Fruit fly (Drosophila melanogaster): ENCODE data around the gene SNF4Agamma.

Gene SNF4Agamma

DNA sequence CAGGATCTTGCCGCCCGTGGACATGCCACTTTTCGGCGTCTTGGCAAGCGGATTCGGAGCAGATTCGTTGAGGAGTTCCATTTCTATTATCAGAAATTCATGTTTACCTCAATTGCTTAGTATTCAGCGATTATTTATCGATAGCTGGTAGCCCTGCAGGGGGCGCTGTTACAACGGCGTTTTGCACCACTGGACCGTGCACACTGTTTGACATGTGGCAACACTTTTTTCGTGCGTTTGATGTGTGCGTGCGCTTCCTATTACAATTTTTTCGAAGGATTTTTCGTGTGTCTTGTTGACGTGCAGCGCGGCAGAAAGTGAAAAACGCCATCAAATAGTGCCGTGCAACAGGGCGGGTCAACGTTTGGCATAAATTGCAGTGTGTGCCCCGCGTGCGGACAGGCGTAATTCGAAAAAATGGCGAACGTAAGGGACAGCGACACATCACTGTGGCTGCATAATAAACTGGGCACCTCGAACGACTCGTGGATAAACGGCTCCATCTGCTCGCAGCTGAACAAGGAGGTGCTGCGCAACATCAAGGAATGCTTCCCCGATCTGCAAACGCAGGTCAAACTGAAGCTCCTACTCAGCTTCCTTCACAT is 83.0 kb downstream of the SNF4Agamma start, which contains the start of the genes CG3337 and Nelf-A (continued):
- TF ChIP-seq CG31365 (tag; optimal IDR thresholded peaks at IDR 0.05) (peak; percentile 20), B-H1 (GFP tag; IDR thresholded peaks at IDR 0.05) (peak; percentile 42; the same call in 1 of the 3 replicates), sna (GFP tag; IDR thresholded peaks at IDR 0.05; ENCODE audit: partially characterized antibody) (0 out of 2 replicates have a peak, but pooled peaks have one; percentile 29), CG1647 (GFP tag; optimal IDR thresholded peaks at IDR 0.05) (peak; percentile 75), sr (GFP tag; IDR thresholded peaks at IDR 0.05) (no peak), CG13894 (tag; optimal IDR thresholded peaks at IDR 0.05) (peak; percentile 58), Sry-δ (GFP tag; optimal IDR thresholded peaks at IDR 0.05) (peak; percentile 86), Blimp-1 (GFP tag; optimal IDR thresholded peaks at IDR 0.05) (no peak), Dfd (GFP tag; optimal IDR thresholded peaks at IDR 0.05) (no peak), cas (GFP tag; IDR thresholded peaks at IDR 0.05) (peak; percentile 56; the same call in 1 of the 2 replicates), trh (GFP tag; optimal IDR thresholded peaks at IDR 0.05) (no peak), tll (GFP tag; optimal IDR thresholded peaks at IDR 0.05) (no peak), CG15073 (GFP tag; optimal IDR thresholded peaks at IDR 0.05) (no peak), tio (GFP tag; optimal IDR thresholded peaks at IDR 0.05) (no peak), pum (GFP tag; optimal IDR thresholded peaks at IDR 0.05) (peak; percentile 69), Tbp (GFP tag; optimal IDR thresholded peaks at IDR 0.05) (no peak), Lhr (GFP tag; optimal IDR thresholded peaks at IDR 0.05) (peak; percentile 73), zf30C (GFP tag; optimal IDR thresholded peaks at IDR 0.05) (no peak), gcm (GFP tag; optimal IDR thresholded peaks at IDR 0.05) (peak; percentile 24), Elba2 (GFP tag; optimal IDR thresholded peaks at IDR 0.05) (peak; percentile 78), crol (GFP tag; IDR thresholded peaks at IDR 0.05) (no peak), CG16815 (GFP tag; optimal IDR thresholded peaks at IDR 0.05) (peak; percentile 55), Ada2b (GFP tag; IDR thresholded peaks at IDR 0.05) (no peak), CG8924 (tag; optimal IDR thresholded peaks at IDR 0.05) (no peak), CG11456 (GFP tag; IDR thresholded peaks at IDR 0.05) (peak; percentile 88), ind (GFP tag; optimal IDR thresholded peaks at IDR 0.05) (peak; percentile 72), CG31388 (GFP tag; optimal IDR thresholded peaks at IDR 0.05) (no peak), seq (GFP tag; IDR thresholded peaks at IDR 0.05) (no peak), CTCF (GFP tag; optimal IDR thresholded peaks at IDR 0.05) (peak; percentile 97), dmrt99B (tag; optimal IDR thresholded peaks at IDR 0.05) (no peak), MESR4 (GFP tag; optimal IDR thresholded peaks at IDR 0.05) (peak; percentile 95), chn (GFP tag; optimal IDR thresholded peaks at IDR 0.05) (peak; percentile 75), Vsx1 (GFP tag; optimal IDR thresholded peaks at IDR 0.05) (no peak), CG4424 (GFP tag; optimal IDR thresholded peaks at IDR 0.05) (peak; percentile 62), CG17359 (tag; optimal IDR thresholded peaks at IDR 0.05) (peak; percentile 54), Hr51 (GFP tag; optimal IDR thresholded peaks at IDR 0.05) (peak in 1 of 2 experiments; percentile 81), knrl (GFP tag; IDR thresholded peaks at IDR 0.05; ENCODE audit: partially characterized antibody) (peak; percentile 83), BEAF-32 (GFP tag; optimal IDR thresholded peaks at IDR 0.05) (peak; percentile 88), CG33557 (GFP tag; optimal IDR thresholded peaks at IDR 0.05) (peak; percentile 53), CG12071 (GFP tag; optimal IDR thresholded peaks at IDR 0.05) (no peak), Jarid2 (GFP tag; optimal IDR thresholded peaks at IDR 0.05) (no peak), Xrp1 (GFP tag; IDR thresholded peaks at IDR 0.05) (peak; percentile 67), ERR (GFP tag; optimal IDR thresholded peaks at IDR 0.05) (peak; percentile 64), TFAM (GFP tag; optimal IDR thresholded peaks at IDR 0.05) (no peak), sqz (GFP tag; optimal IDR thresholded peaks at IDR 0.05) (no peak), NfI (GFP tag; optimal IDR thresholded peaks at IDR 0.05) (peak; percentile 80), CG12299 (tag; optimal IDR thresholded peaks at IDR 0.05) (no peak), ac (GFP tag; optimal IDR thresholded peaks at IDR 0.05) (no peak), CG9215 (GFP tag; IDR thresholded peaks at IDR 0.05) (peak; percentile 54; the same call in 1 of the 2 replicates), Fer1 (GFP tag; optimal IDR thresholded peaks at IDR 0.05) (peak; percentile 15)
